Fruit fly (Drosophila melanogaster) whole organism, wandering third instar larva: Measurements from ENCODE around the gene Bicra.

ENCODE experiments used
- Abd-B ChIP-seq: fragments of >200 bp; optimal IDR thresholded peaks from 2 replicates; lab custom pipeline; 2017; ENCODE audit warnings: missing biosample characterization, missing genetic modification characterization
- CG32264 ChIP-seq: fragments of 200-800 bp; sonication (Bioruptor generic); optimal IDR thresholded peaks from 2 replicates; lab custom pipeline; 2016; ENCODE audit warnings: missing biosample characterization, missing genetic modification characterization
- CG9705 ChIP-seq: fragments of 200-800 bp; sonication (Bioruptor generic); optimal IDR thresholded peaks from 2 replicates; lab custom pipeline; 2018; ENCODE audit warnings: missing biosample characterization, mild to moderate bottlenecking, missing genetic modification characterization
- CrebA ChIP-seq: fragments of 200-800 bp; sonication (Bioruptor generic); optimal IDR thresholded peaks from 2 replicates; lab custom pipeline; 2016; ENCODE audit warnings: missing biosample characterization, mild to moderate bottlenecking, missing genetic modification characterization, borderline replicate concordance
- Dfd ChIP-seq: fragments of >200 bp; optimal IDR thresholded peaks from 2 replicates; lab custom pipeline; 2017; ENCODE audit warnings: missing biosample characterization, missing genetic modification characterization
- Dif ChIP-seq: fragments of 200-275, 200-300 bp; sonication (Bioruptor generic); optimal IDR thresholded peaks from 2 replicates; lab custom pipeline; 2018; ENCODE audit warnings: missing biosample characterization, missing genetic modification characterization; ENCODE audit not compliant: partially characterized antibody
- GATAd ChIP-seq: sonication (Bioruptor generic); optimal IDR thresholded peaks from 2 replicates; lab custom pipeline; 2016; ENCODE audit warnings: missing biosample characterization, missing genetic modification characterization
- HLH106 ChIP-seq: fragments of 200-800 bp; optimal IDR thresholded peaks from 3 replicates; lab custom pipeline; 2019; ENCODE audit warnings: missing biosample characterization, mild to moderate bottlenecking, missing genetic modification characterization, moderate library complexity
- Hnf4 ChIP-seq: fragments of 200-800 bp; sonication (Bioruptor generic); optimal IDR thresholded peaks from 2 replicates; lab custom pipeline; 2016; ENCODE audit warnings: missing biosample characterization, mild to moderate bottlenecking, missing genetic modification characterization
- Hr78 ChIP-seq: fragments of >200 bp; optimal IDR thresholded peaks from 2 replicates; lab custom pipeline; 2017; ENCODE audit warnings: missing biosample characterization, missing genetic modification characterization
- Hr83 ChIP-seq: fragments of 200-300 bp; sonication (Bioruptor generic); optimal IDR thresholded peaks from 2 replicates; lab custom pipeline; 2016; ENCODE audit warnings: missing biosample characterization, mild to moderate bottlenecking, missing genetic modification characterization, moderate library complexity; ENCODE audit not compliant: poor library complexity, severe bottlenecking
- Jra ChIP-seq: sonication (Bioruptor generic); optimal IDR thresholded peaks from 2 replicates; lab custom pipeline; 2016; ENCODE audit warnings: missing biosample characterization, missing genetic modification characterization
- Mio ChIP-seq: sonication (Bioruptor generic); optimal IDR thresholded peaks from 2 replicates; lab custom pipeline; 2016; ENCODE audit warnings: missing biosample characterization, missing genetic modification characterization
- Myc ChIP-seq: fragments of >200 bp; optimal IDR thresholded peaks from 2 replicates; lab custom pipeline; 2017
- N ChIP-seq: fragments of >200 bp; optimal IDR thresholded peaks from 2 replicates; lab custom pipeline; 2018; ENCODE audit warnings: missing biosample characterization, missing external identifiers, missing genetic modification characterization
- OdsH ChIP-seq: fragments of 200-800 bp; sonication (Bioruptor generic); optimal IDR thresholded peaks from 2 replicates; lab custom pipeline; 2016; ENCODE audit warnings: missing biosample characterization, mild to moderate bottlenecking, missing genetic modification characterization
- Rel ChIP-seq, 2 experiments: fragments of 200-800 bp; sonication (Bioruptor generic) in 1 of 2; optimal IDR thresholded peaks; 2 replicates in 1 of 2; 3 replicates in 1 of 2; lab custom pipeline; 2016 to 2019; ENCODE audit warnings: mild to moderate bottlenecking in 2 of 2, missing biosample characterization in 2 of 2, missing genetic modification characterization in 2 of 2, moderate library complexity in 1 of 2
- Sp1 ChIP-seq: fragments of 200-800 bp; sonication (Bioruptor generic); optimal IDR thresholded peaks from 3 replicates; lab custom pipeline; 2019; ENCODE audit warnings: missing biosample characterization, mild to moderate bottlenecking, missing genetic modification characterization, moderate library complexity
- Vsx2 ChIP-seq: fragments of 200-300, 225-300 bp; sonication (Bioruptor generic); optimal IDR thresholded peaks from 2 replicates; lab custom pipeline; 2018; ENCODE audit warnings: missing biosample characterization, missing genetic modification characterization; ENCODE audit not compliant: partially characterized antibody
- br ChIP-seq: fragments of 200-800 bp; sonication (Bioruptor generic); optimal IDR thresholded peaks from 2 replicates; lab custom pipeline; 2016; ENCODE audit warnings: missing biosample characterization, missing genetic modification characterization
- brk ChIP-seq: fragments of 200-800 bp; sonication (Bioruptor generic); optimal IDR thresholded peaks from 2 replicates; lab custom pipeline; 2016; ENCODE audit warnings: missing biosample characterization, mild to moderate bottlenecking, missing genetic modification characterization
- dl ChIP-seq, 2 experiments: fragments of 175-275, 200-275 bp in 1 of 2; fragments of 200-275 bp in 1 of 2; sonication (Bioruptor generic); optimal IDR thresholded peaks; lab custom pipeline; 2018; ENCODE audit warnings: mild to moderate bottlenecking in 2 of 2, missing biosample characterization in 2 of 2, missing genetic modification characterization in 2 of 2, moderate library complexity in 2 of 2; ENCODE audit not compliant: partially characterized antibody in 2 of 2, insufficient read depth in 1 of 2
- dmrt93B ChIP-seq: fragments of 200-800 bp; sonication (Bioruptor generic); optimal IDR thresholded peaks from 2 replicates; lab custom pipeline; 2018; ENCODE audit warnings: missing biosample characterization, mild to moderate bottlenecking, missing genetic modification characterization
- dsf ChIP-seq: sonication (Bioruptor generic); optimal IDR thresholded peaks from 2 replicates; lab custom pipeline; 2016; ENCODE audit warnings: missing biosample characterization, missing genetic modification characterization, borderline replicate concordance
- ey ChIP-seq: fragments of 200-800 bp; sonication (Bioruptor generic); optimal IDR thresholded peaks from 2 replicates; lab custom pipeline; 2016; ENCODE audit warnings: missing biosample characterization, missing genetic modification characterization
- foxo ChIP-seq, 2 experiments: fragments of 200-800 bp; sonication (Bioruptor generic); optimal IDR thresholded peaks; 2 replicates in 1 of 2; 3 replicates in 1 of 2; lab custom pipeline; 2016 to 2017; ENCODE audit warnings: missing biosample characterization in 2 of 2, missing genetic modification characterization in 2 of 2
- fru ChIP-seq: fragments of 200-800 bp; sonication (Bioruptor generic); optimal IDR thresholded peaks from 3 replicates; lab custom pipeline; 2016; ENCODE audit warnings: missing biosample characterization, mild to moderate bottlenecking, missing genetic modification characterization
- h ChIP-seq: fragments of 200-800 bp; sonication (Bioruptor generic); optimal IDR thresholded peaks from 3 replicates; lab custom pipeline; 2016; ENCODE audit warnings: missing biosample characterization, mild to moderate bottlenecking, missing genetic modification characterization
- jim ChIP-seq: fragments of 175-275, 200-325 bp; sonication (Bioruptor generic); optimal IDR thresholded peaks from 2 replicates; lab custom pipeline; 2016; ENCODE audit warnings: missing biosample characterization, mild to moderate bottlenecking, missing genetic modification characterization
- lola ChIP-seq: fragments of >200 bp; optimal IDR thresholded peaks from 2 replicates; lab custom pipeline; 2017; ENCODE audit warnings: missing biosample characterization, missing genetic modification characterization
- pan ChIP-seq: fragments of >200 bp; optimal IDR thresholded peaks from 2 replicates; lab custom pipeline; 2017
- psq ChIP-seq: fragments of 200-800 bp; sonication (Bioruptor generic); optimal IDR thresholded peaks from 3 replicates; lab custom pipeline; 2017; ENCODE audit warnings: missing biosample characterization, mild to moderate bottlenecking, missing genetic modification characterization, moderate library complexity
- rgr ChIP-seq: fragments of 200-800 bp; sonication (Bioruptor generic); optimal IDR thresholded peaks from 3 replicates; lab custom pipeline; 2016; ENCODE audit warnings: missing biosample characterization, mild to moderate bottlenecking, missing genetic modification characterization
- sage ChIP-seq: fragments of 200-800 bp; sonication (Bioruptor generic); optimal IDR thresholded peaks from 2 replicates; lab custom pipeline; 2016; ENCODE audit warnings: missing biosample characterization, mild to moderate bottlenecking, missing genetic modification characterization
- sv ChIP-seq: fragments of 200-800 bp; sonication (Bioruptor generic); optimal IDR thresholded peaks from 3 replicates; lab custom pipeline; 2016; ENCODE audit warnings: missing biosample characterization, missing genetic modification characterization
- tai ChIP-seq: sonication (Bioruptor generic); optimal IDR thresholded peaks from 2 replicates; lab custom pipeline; 2016; ENCODE audit warnings: missing biosample characterization, missing genetic modification characterization
- usp ChIP-seq: fragments of >200 bp; optimal IDR thresholded peaks from 2 replicates; lab custom pipeline; 2017; ENCODE audit warnings: missing biosample characterization, missing genetic modification characterization
- woc ChIP-seq: sonication (Bioruptor generic); optimal IDR thresholded peaks from 2 replicates; lab custom pipeline; 2016; ENCODE audit warnings: missing biosample characterization, mild to moderate bottlenecking, missing genetic modification characterization

Bicra gene

DNA sequence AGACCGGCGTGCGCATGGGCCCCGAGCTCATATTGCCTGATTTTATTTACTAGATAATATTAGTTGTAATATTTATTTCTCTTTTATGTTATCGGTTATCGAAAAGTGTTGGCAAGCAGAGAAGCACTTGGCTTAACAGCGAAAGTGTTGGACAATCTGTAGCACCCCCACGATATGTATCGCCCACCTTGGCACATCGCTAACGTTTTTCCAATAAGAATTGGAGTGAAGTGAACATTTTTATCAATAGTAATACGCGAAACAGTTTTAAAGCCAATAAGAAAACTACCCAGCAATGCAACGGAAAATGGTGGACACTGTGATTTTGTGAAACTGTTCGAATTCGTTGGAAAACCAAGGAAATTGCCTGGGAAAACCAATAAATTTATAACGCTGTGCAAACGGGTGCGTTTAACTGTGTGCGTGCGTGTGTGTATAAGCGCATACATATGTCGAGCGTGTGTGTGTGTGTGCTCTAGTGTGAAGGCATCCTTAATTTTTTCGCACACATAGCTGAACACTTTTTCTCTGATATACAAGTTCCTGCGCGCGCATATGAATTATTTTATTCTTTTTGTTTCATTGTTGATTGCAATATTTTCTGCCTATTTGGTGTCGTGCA is 23.8 kb upstream of the Bicra start, which contains the start of the genes Slu7 and Pkc98E:
Gene Slu7, minus strand, starts transcription at position 112 of the 622 bp plus-strand sequence.
Gene Pkc98E, plus strand, starts transcription at position 197 of the 622 bp plus-strand sequence.
- peak; percentile 22 for TF ChIP-seq Myc
- TF ChIP-seq jim, result no peak
- TF ChIP-seq woc (GFP tag; lab: Kevin White, UChicago), result peak; percentile 18
- no peak for TF ChIP-seq Hr78
- TF ChIP-seq usp, result no peak
- peak; percentile 49 for TF ChIP-seq OdsH (GFP tag; lab: Kevin White, UChicago)
- TF ChIP-seq Mio (GFP tag; lab: Kevin White, UChicago), result peak; percentile 58
- TF ChIP-seq dsf, result peak; percentile 18
- no peak for TF ChIP-seq tai (GFP tag; lab: Kevin White, UChicago)
- TF ChIP-seq Dfd (GFP tag; lab: Kevin White, UChicago), result no peak
- peak; percentile 75 for TF ChIP-seq br (GFP tag; lab: Kevin White, UChicago)
- TF ChIP-seq GATAd (GFP tag; lab: Kevin White, UChicago), result peak; percentile 51
- peak; percentile 62 for TF ChIP-seq CG32264 (GFP tag; lab: Kevin White, UChicago)
- peak; percentile 76 for TF ChIP-seq rgr (GFP tag; lab: Kevin White, UChicago)
- TF ChIP-seq Dif (GFP tag; lab: Kevin White, UChicago), result no peak
- no peak for TF ChIP-seq CrebA
- TF ChIP-seq brk, result no peak
- peak; percentile 52 for TF ChIP-seq dmrt93B
- TF ChIP-seq lola (GFP tag; lab: Kevin White, UChicago), result no peak
- peak; percentile 57 for TF ChIP-seq ey (GFP tag; lab: Kevin White, UChicago)
- TF ChIP-seq Hr83, result peak; percentile 91
- peak; percentile 45 for TF ChIP-seq HLH106
- TF ChIP-seq Rel (GFP tag; optimal IDR thresholded peaks at IDR 0.05; lab: Kevin White, UChicago), result no peak
- TF ChIP-seq Rel (tag; optimal IDR thresholded peaks at IDR 0.05; lab: Kevin White, UChicago), result peak; percentile 39
- no peak for TF ChIP-seq dl (GFP tag; optimal IDR thresholded peaks at IDR 0.05; lab: Kevin White, UChicago; ENCODE audit: insufficient read depth in 1 of 2, partially characterized antibody in 2 of 2)
- TF ChIP-seq pan (lab: Kevin White, UChicago), result no peak
- TF ChIP-seq Hnf4 (GFP tag; lab: Kevin White, UChicago), result peak; percentile 87
- peak; percentile 55 for TF ChIP-seq Jra (GFP tag; lab: Kevin White, UChicago)
- peak; percentile 85 for TF ChIP-seq h
- TF ChIP-seq sv (GFP tag; lab: Kevin White, UChicago), result peak; percentile 6
- peak; percentile 56 for TF ChIP-seq CG9705 (GFP tag; lab: Kevin White, UChicago)
- peak; percentile 64 for TF ChIP-seq fru
- TF ChIP-seq Sp1, result peak; percentile 58
- TF ChIP-seq psq (GFP tag; lab: Kevin White, UChicago), result peak; percentile 18
- TF ChIP-seq N (GFP tag; lab: Kevin White, UChicago), result peak; percentile 73
- TF ChIP-seq Vsx2 (GFP tag; lab: Kevin White, UChicago), result no peak
- TF ChIP-seq Abd-B (GFP tag; lab: Kevin White, UChicago), result no peak
- peak; percentile 3 to 79 for TF ChIP-seq foxo (GFP tag; optimal IDR thresholded peaks at IDR 0.05; lab: Kevin White, UChicago)
- peak; percentile 76 for TF ChIP-seq sage (GFP tag; lab: Kevin White, UChicago)

DNA sequence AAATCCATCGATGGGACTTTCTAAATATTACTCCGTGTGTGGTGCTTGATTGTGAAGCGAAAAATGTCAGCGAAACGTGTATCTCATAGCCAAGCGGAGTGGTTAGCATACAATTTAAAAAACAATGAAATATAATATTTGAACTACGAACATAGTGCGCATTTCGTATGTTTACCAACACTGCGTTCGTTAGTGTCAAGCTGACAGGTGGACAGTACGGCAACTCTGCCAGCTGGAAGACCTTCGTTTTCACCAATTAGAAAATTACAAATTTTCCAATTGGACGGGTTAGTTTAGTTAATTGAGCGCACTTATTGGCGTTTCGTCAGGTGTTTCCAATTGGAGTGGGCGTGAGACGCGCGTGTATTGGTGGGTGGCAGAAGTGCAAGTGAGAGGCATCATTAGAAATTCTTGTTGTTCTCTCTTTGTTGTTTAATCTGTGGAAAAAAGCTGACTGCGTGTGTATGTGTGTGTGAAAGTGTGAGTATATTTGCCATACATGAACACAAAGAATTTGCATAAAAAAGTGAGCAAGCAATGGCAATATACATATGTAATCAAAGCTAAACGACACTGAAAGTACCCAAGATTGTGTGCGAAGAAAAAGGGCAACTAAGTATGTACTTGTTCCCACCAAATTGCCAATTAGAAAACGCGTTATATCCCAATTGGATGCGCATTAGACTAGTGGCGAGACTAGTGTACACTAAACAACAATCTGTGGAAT is 23.0 kb upstream of the Bicra start:
- TF ChIP-seq dl (GFP tag; optimal IDR thresholded peaks at IDR 0.05; lab: Kevin White, UChicago; ENCODE audit: insufficient read depth in 1 of 2, partially characterized antibody in 2 of 2), result no peak
- TF ChIP-seq dmrt93B, result no peak
- peak; percentile 69 for TF ChIP-seq rgr (GFP tag; lab: Kevin White, UChicago)
- TF ChIP-seq ey (GFP tag; lab: Kevin White, UChicago), result peak; percentile 49
- peak; percentile 56 for TF ChIP-seq Hnf4 (GFP tag; lab: Kevin White, UChicago)
- TF ChIP-seq jim, result no peak
- TF ChIP-seq tai (GFP tag; lab: Kevin White, UChicago), result no peak
- TF ChIP-seq fru, result peak; percentile 53
- peak; percentile 3 for TF ChIP-seq CG9705 (GFP tag; lab: Kevin White, UChicago)
- no peak for TF ChIP-seq usp
- TF ChIP-seq Hr83, result peak; percentile 43
- TF ChIP-seq brk, result no peak
- TF ChIP-seq lola (GFP tag; lab: Kevin White, UChicago), result no peak
- TF ChIP-seq h, result peak; percentile 64
- TF ChIP-seq pan (lab: Kevin White, UChicago), result no peak
- TF ChIP-seq Myc, result peak; percentile 5
- peak; percentile 28 for TF ChIP-seq Sp1
- TF ChIP-seq Vsx2 (GFP tag; lab: Kevin White, UChicago), result no peak
- no peak for TF ChIP-seq woc (GFP tag; lab: Kevin White, UChicago)
- TF ChIP-seq Jra (GFP tag; lab: Kevin White, UChicago), result peak; percentile 52
- TF ChIP-seq foxo (GFP tag; optimal IDR thresholded peaks at IDR 0.05; lab: Kevin White, UChicago), result peak in 1 of 2 experiments; percentile 61
- no peak for TF ChIP-seq HLH106
- TF ChIP-seq CrebA, result no peak
- no peak for TF ChIP-seq Rel (GFP tag; optimal IDR thresholded peaks at IDR 0.05; lab: Kevin White, UChicago)
- TF ChIP-seq Rel (tag; optimal IDR thresholded peaks at IDR 0.05; lab: Kevin White, UChicago), result no peak
- TF ChIP-seq sv (GFP tag; lab: Kevin White, UChicago), result peak; percentile 14
- TF ChIP-seq, all 38 proteins: peak for 12
